Fruit fly (Drosophila melanogaster): ENCODE results near the gene CG15820.

Gene CG15820

dm6 chr3L:2174232-2174631 lies at the start of gene CG15820:
Gene CG15820 (minus strand): TSS chr3L:2174332.
- TF ChIP-seq CG17801 (GFP tag; optimal IDR thresholded peaks at IDR 0.05; ENCODE audit: partially characterized antibody), result no peak

DNA sequence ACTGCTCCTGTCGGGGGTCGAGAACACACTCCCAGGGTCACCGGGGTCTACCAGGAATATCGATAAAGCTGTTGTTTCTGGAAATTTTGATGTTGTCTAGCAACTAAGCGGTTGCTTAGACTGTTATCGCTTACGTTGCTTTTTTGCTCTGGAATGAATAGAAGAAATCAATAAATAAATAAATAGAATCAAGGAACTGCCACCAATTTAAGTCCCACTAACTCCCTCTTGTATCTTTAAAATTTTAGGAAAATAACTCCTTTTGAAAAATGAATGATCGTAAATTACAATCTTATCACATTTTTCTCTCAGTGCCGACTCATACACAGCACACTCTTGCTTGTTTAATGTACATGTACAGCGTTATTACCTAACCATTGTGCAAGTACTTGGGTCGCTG lies 38.3 kb upstream of the CG15820 start, which contains the start of gene CG15878:
Gene CG15878 (minus strand): TSS at position 101 of the 400 bp plus-strand sequence.
- no peak for TF ChIP-seq CG17801 (GFP tag; optimal IDR thresholded peaks at IDR 0.05; ENCODE audit: partially characterized antibody)

DNA sequence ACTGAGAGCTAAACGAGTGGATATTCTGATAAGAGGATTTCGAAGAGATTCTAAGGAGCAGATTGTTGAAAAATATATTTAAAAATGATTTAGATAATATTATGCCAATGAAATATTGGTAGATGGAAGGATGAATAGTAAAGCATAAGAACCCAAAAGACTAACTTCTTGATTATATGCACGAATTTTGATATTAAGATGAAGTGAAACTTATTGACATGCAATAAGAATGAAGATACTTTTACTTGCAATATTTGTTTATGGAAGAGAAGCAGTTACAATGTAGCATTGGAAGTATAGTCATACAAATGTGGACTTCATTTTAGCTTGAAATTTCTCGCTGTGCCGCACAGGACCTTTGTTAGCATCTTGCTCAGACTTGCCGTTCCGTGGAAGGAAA lies 22.6 kb upstream of the CG15820 start, which contains the start of gene CG8960:
Gene CG8960 (plus strand): TSS at position 301 of the 400 bp plus-strand sequence.
- no peak for TF ChIP-seq CG17801 (GFP tag; optimal IDR thresholded peaks at IDR 0.05; ENCODE audit: partially characterized antibody)

- peak; percentile 19 for TF ChIP-seq CG17801 (GFP tag; optimal IDR thresholded peaks at IDR 0.05; ENCODE audit: partially characterized antibody)
These were observed 17.9 kb upstream of the CG15820 start, which contains the start of gene CG5707 for dm6 chr3L:2191994-2192450. Gene CG5707 (minus strand): TSS chr3L:2192221.

dm6 chr3L:2191512-2191911 lies 17.4 kb upstream of the CG15820 start:
- no peak for TF ChIP-seq CG17801 (GFP tag; optimal IDR thresholded peaks at IDR 0.05; ENCODE audit: partially characterized antibody)

DNA sequence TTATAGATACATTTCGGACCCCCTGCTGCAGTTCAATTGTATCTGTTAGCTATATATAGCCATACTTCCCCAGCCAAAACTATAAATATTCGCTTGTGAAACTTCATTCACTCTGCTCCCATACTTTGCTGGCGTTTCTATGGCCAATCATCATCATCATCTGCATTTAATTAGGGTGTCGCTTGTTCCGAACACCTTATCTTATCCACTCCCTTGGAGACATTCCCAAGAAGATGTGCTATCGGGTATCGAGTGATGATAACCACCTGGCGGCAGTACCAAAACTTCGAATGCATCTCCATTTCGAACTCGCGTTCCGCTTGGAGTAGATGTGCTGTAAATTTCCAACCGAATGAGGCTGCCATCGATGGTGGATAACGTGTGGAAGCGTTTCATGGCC lies 11.5 kb upstream of the CG15820 start, which contains the start of gene CG13810:
Gene CG13810 (plus strand): TSS at position 301 of the 400 bp plus-strand sequence.
- TF ChIP-seq CG17801 (GFP tag; optimal IDR thresholded peaks at IDR 0.05; ENCODE audit: partially characterized antibody), result no peak

DNA sequence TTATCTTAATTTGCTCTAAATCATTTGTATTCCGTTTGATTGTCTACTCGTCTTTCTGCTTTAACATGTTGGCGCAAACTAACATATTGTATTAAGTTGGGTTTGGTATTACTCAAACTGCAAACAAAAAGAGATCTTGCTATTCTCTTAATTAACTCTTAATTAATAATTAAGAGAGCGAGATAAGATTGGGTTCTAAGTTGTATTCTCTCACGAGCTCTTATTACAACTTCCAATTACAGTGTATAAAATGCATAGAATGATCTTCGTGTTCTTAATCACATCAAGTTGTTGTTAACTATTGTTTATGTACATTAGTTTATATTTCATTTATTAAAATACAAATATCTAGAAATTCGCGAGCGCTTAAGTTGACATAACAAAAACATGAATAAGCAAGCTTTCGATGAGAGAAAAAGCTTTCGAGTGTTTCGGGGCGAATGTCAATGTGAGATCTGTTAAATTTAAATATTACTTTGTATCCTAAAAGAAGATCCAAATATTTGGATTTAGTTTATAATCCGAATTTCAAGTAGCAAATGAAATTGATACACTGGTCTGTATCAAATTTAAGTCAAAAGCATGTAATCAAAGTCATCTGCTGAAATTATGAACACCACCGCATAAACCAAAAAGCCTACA lies 3.1 kb downstream of the CG15820 start, which contains the start of gene CG5704:
Gene CG5704 (minus strand): TSS at position 87 of the 642 bp plus-strand sequence.
- TF ChIP-seq CG17801 (GFP tag; optimal IDR thresholded peaks at IDR 0.05; ENCODE audit: partially characterized antibody), result no peak

- peak; percentile 3 for TF ChIP-seq CG17801 (GFP tag; optimal IDR thresholded peaks at IDR 0.05; ENCODE audit: partially characterized antibody)
These were observed 5.2 kb downstream of the CG15820 start, which contains the start of gene CG15879 for dm6 chr3L:2168954-2169353. Gene CG15879 (minus strand): TSS chr3L:2169108.

DNA sequence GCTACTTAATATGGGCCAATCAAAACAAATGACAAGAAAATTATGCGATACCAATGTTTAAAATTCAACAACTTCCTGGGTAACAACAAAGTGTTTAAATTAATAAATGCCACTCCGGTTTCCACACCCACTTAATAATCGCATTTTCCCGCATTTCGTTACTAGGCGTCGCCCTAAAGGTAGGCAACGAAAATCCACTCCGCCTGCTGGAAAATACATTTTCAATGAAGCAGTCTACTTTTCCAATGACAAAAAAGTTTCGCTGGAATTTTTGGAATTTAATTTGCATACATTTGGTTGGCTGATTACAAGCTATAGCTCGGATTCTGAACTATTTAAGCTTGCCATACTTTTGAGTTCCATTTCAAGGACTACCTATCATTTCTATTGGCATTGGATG lies 7.4 kb downstream of the CG15820 start:
- no peak for TF ChIP-seq CG17801 (GFP tag; optimal IDR thresholded peaks at IDR 0.05; ENCODE audit: partially characterized antibody)

DNA sequence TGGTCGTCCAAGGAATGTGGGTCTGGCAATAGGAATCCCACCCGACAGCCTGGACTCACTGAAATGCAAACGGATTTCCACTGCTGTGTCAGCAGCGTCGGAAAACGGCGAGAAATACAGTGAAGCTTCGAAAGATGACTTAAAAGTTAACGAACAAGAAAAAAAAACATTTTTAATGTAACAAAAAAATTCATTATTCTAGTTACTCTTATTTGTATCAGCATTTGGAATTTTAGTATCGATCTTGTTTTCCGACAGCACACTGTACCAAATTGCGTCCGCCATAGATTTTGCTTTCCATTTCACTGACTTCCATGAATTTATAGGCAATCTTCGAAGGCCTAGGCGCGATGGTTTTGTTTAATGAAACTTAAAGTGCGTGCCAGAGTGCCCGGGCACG lies 9.3 kb downstream of the CG15820 start:
- TF ChIP-seq CG17801 (GFP tag; optimal IDR thresholded peaks at IDR 0.05; ENCODE audit: partially characterized antibody), result no peak

dm6 chr3L:2164031-2164537 lies 10.0 kb downstream of the CG15820 start:
- TF ChIP-seq CG17801 (GFP tag; optimal IDR thresholded peaks at IDR 0.05; ENCODE audit: partially characterized antibody), result no peak

- TF ChIP-seq CG17801 (GFP tag; optimal IDR thresholded peaks at IDR 0.05; ENCODE audit: partially characterized antibody), result no peak
These were observed 10.5 kb downstream of the CG15820 start, which contains the start of gene CG15822 for dm6 chr3L:2163608-2164007. Gene CG15822 (minus strand): TSS chr3L:2163863.

DNA sequence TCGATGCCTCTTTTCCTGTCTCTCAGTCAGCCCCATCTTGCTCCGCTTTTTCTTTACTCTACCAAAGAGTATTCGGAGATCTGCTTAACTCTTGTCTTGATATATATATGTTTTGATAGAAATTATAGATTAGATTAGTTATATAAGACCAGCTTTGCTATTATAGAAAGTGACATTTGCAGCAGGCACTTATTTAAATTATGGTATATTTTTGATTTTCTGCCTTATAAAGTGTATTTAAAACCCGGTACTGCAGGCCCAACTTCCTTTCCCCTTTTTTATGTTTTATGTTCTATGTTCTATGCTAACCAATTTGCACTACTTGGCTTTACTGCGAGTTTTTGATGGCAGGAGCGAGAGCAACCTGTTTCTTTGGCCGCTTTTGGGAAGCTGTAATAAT lies 11.5 kb downstream of the CG15820 start:
- TF ChIP-seq CG17801 (GFP tag; optimal IDR thresholded peaks at IDR 0.05; ENCODE audit: partially characterized antibody), result no peak

DNA sequence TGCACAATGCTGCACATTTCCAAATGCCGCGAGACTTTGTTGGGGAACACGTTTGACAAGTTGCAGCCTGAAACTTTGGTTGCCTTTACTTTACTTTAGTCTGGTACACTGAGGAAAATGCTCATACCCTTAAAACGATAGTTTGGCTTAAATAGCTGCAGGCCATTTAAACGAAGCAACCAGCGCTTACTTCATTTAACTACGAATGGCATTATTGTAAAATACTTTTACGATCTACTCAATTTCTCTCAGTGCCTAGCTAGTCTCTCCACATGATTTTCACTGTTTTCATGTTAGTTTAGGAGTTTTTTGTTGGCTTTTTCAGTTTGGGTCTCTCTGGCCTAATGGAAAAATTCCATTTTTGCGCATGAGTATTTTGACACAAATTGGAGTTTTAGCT lies 12.1 kb downstream of the CG15820 start:
- TF ChIP-seq CG17801 (GFP tag; optimal IDR thresholded peaks at IDR 0.05; ENCODE audit: partially characterized antibody), result no peak

- no peak for TF ChIP-seq CG17801 (GFP tag; optimal IDR thresholded peaks at IDR 0.05; ENCODE audit: partially characterized antibody)
These were observed 14.3 kb downstream of the CG15820 start for dm6 chr3L:2159817-2160216.

DNA sequence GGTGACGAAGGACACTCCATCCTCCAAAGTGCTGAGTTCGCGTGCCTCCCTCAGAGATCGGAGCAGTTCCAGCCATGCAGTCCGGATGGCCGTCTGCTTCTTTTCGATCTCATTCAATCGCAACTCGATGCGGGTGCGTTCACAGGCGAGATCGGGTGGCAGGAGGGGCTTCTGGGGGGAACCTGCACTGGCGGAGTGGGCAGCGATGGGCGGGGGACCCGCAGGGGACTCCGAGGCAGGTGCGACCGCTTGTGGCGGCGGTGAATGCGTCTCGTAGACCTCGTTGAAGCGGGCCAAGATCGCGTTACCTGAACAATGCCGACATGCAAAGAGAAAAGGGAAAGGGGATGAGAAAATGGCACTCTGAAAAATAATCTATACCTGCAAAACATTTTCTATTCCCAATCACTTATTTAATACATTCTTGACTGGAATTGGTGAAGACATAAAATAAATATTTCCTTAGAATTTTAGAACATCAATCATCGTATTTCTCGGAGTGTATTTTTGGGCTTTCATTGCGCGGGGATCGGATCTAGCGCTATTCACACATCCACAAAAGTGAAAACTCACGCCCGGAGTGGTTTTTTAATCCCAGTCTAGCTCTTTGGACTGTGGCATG lies 15.3 kb downstream of the CG15820 start:
- no peak for TF ChIP-seq CG17801 (GFP tag; optimal IDR thresholded peaks at IDR 0.05; ENCODE audit: partially characterized antibody)

Data from ovary, adult (tissue).